Fruit fly (Drosophila melanogaster) whole organism, embryonic: Measurements from ENCODE around the gene CG17124.

ENCODE experiments used
- Aef1 ChIP-seq: fragments of 200-800 bp; sonication (Bioruptor generic); IDR thresholded peaks from 3 replicates; pipeline ENCODE4 v1.3.6; 2022; ENCODE audit warnings: missing biosample characterization, missing genetic modification characterization
- Asciz ChIP-seq: fragments of 200-800 bp; sonication (Bioruptor generic); optimal IDR thresholded peaks from 2 replicates; lab custom pipeline; 2017; ENCODE audit warnings: missing biosample characterization, mild to moderate bottlenecking, missing genetic modification characterization, missing genetic modification reagents
- Awh ChIP-seq: fragments of 200-800 bp; sonication (Bioruptor generic); IDR thresholded peaks from 2 replicates; pipeline ENCODE4, ENCODE4 v1.3.6; 2022; ENCODE audit warnings: missing biosample characterization, missing genetic modification characterization
- Bgb ChIP-seq: fragments of 200-800 bp; sonication (Bioruptor generic); IDR thresholded peaks from 2 replicates; pipeline ENCODE4 v1.3.6; 2022; ENCODE audit warnings: missing biosample characterization, missing genetic modification characterization; ENCODE audit not compliant: partially characterized antibody
- CG11093 ChIP-seq: fragments of 200-800 bp; sonication (Bioruptor generic); IDR thresholded peaks from 3 replicates; pipeline ENCODE4 v1.3.6; 2022; ENCODE audit warnings: missing biosample characterization, missing genetic modification characterization
- CG11560 ChIP-seq: fragments of 200-800 bp; sonication (Bioruptor generic); IDR thresholded peaks from 3 replicates; pipeline ENCODE4 v1.3.6; 2022; ENCODE audit warnings: missing biosample characterization, missing genetic modification characterization
- CG12155 ChIP-seq: fragments of 200-800 bp; sonication (Bioruptor generic); optimal IDR thresholded peaks from 3 replicates; lab custom pipeline; 2016; ENCODE audit warnings: missing biosample characterization, missing genetic modification characterization
- CG13296 ChIP-seq: fragments of 200-800 bp; sonication (Bioruptor generic); optimal IDR thresholded peaks from 3 replicates; lab custom pipeline; 2018; ENCODE audit warnings: missing biosample characterization, mild to moderate bottlenecking, missing genetic modification characterization
- CG14667 ChIP-seq: fragments of 200-800 bp; sonication (Bioruptor generic); IDR thresholded peaks from 2 replicates; pipeline ENCODE4 v1.3.6; 2022; ENCODE audit warnings: missing biosample characterization, missing genetic modification characterization
- CG15011 ChIP-seq: fragments of 200-800 bp; sonication (Bioruptor generic); optimal IDR thresholded peaks from 3 replicates; lab custom pipeline; 2018; ENCODE audit warnings: missing biosample characterization, mild to moderate bottlenecking, missing genetic modification characterization
- CG1603 ChIP-seq: fragments of 200-800 bp; sonication (Bioruptor generic); optimal IDR thresholded peaks from 2 replicates; lab custom pipeline; 2019; ENCODE audit warnings: missing biosample characterization, mild to moderate bottlenecking, missing genetic modification characterization, moderate library complexity
- CG17186 ChIP-seq: fragments of 200-800 bp; sonication (Bioruptor generic); optimal IDR thresholded peaks from 3 replicates; lab custom pipeline; 2017; ENCODE audit warnings: missing biosample characterization, missing genetic modification reagents, missing genetic modification characterization
- CG2120 ChIP-seq: fragments of 200-800 bp; sonication (Bioruptor generic); optimal IDR thresholded peaks from 3 replicates; lab custom pipeline; 2016; ENCODE audit warnings: missing biosample characterization, missing genetic modification characterization
- CG2129 ChIP-seq: fragments of 200-800 bp; sonication (Bioruptor generic); IDR thresholded peaks from 2 replicates; pipeline ENCODE4 v1.3.6; 2022; ENCODE audit warnings: missing biosample characterization, missing genetic modification characterization; ENCODE audit not compliant: partially characterized antibody
- CG2202 ChIP-seq: fragments of 200-800 bp; sonication (Bioruptor generic); optimal IDR thresholded peaks from 2 replicates; lab custom pipeline; 2018; ENCODE audit warnings: missing biosample characterization, mild to moderate bottlenecking, missing genetic modification characterization
- CG2889 ChIP-seq: fragments of 200-800 bp; sonication (Bioruptor generic); IDR thresholded peaks from 3 replicates; pipeline ENCODE4 v1.3.6; 2022; ENCODE audit warnings: missing biosample characterization, missing genetic modification characterization
- CG30020 ChIP-seq: fragments of 200-800 bp; optimal IDR thresholded peaks from 2 replicates; lab custom pipeline; 2019; ENCODE audit warnings: missing biosample characterization, mild to moderate bottlenecking, missing genetic modification characterization, moderate library complexity
- CG31224 ChIP-seq: fragments of 200-800 bp; sonication (Bioruptor generic); IDR thresholded peaks from 2 replicates; pipeline ENCODE4 v1.3.6; 2022; ENCODE audit warnings: missing biosample characterization, missing genetic modification characterization
- CG3847 ChIP-seq: fragments of 200-800 bp; sonication (Bioruptor generic); IDR thresholded peaks from 2 replicates; pipeline ENCODE4 v1.3.6; 2022; ENCODE audit warnings: missing biosample characterization, missing genetic modification characterization
- CG6791 ChIP-seq: fragments of 200-800 bp; sonication (Bioruptor generic); IDR thresholded peaks from 3 replicates; pipeline ENCODE4 v1.3.6; 2022; ENCODE audit warnings: missing biosample characterization, missing genetic modification characterization; ENCODE audit not compliant: partially characterized antibody
- CG7271 ChIP-seq: fragments of 200-800 bp; sonication (Bioruptor generic); optimal IDR thresholded peaks from 2 replicates; lab custom pipeline; 2018; ENCODE audit warnings: missing biosample characterization, mild to moderate bottlenecking, missing genetic modification characterization, moderate library complexity
- CG9876 ChIP-seq: fragments of 200-800 bp; sonication (Bioruptor generic); optimal IDR thresholded peaks from 2 replicates; lab custom pipeline; 2016; ENCODE audit warnings: missing biosample characterization, missing genetic modification characterization
- CTCF ChIP-seq: fragments of 200-800 bp; sonication (Bioruptor generic); optimal IDR thresholded peaks from 2 replicates; lab custom pipeline; 2017; ENCODE audit warnings: missing biosample characterization, mild to moderate bottlenecking, missing genetic modification characterization, moderate library complexity
- Deaf1 ChIP-seq: fragments of 200-800 bp; optimal IDR thresholded peaks from 3 replicates; lab custom pipeline; 2019; ENCODE audit warnings: missing biosample characterization, mild to moderate bottlenecking, missing genetic modification characterization, moderate library complexity
- Doc3 ChIP-seq: fragments of 200-800 bp; sonication (Bioruptor generic); IDR thresholded peaks from 3 replicates; pipeline ENCODE4 v1.3.6; 2022; ENCODE audit warnings: missing biosample characterization, missing genetic modification characterization; ENCODE audit not compliant: partially characterized antibody
- Dref ChIP-seq: fragments of 200-800 bp; sonication (Bioruptor generic); IDR thresholded peaks from 2 replicates; pipeline ENCODE4 v1.3.6; 2022; ENCODE audit warnings: missing biosample characterization, missing genetic modification characterization
- Fer3 ChIP-seq: fragments of 200-800 bp; sonication (Bioruptor generic); optimal IDR thresholded peaks from 2 replicates; lab custom pipeline; 2018; ENCODE audit warnings: missing biosample characterization, mild to moderate bottlenecking, missing genetic modification characterization, moderate library complexity
- HLH54F ChIP-seq: fragments of 200-800 bp; sonication (Bioruptor generic); optimal IDR thresholded peaks from 3 replicates; lab custom pipeline; 2016; ENCODE audit warnings: missing biosample characterization, missing genetic modification characterization
- Hmx ChIP-seq: fragments of 200-800 bp; sonication (Bioruptor generic); optimal IDR thresholded peaks from 2 replicates; lab custom pipeline; 2016; ENCODE audit warnings: missing biosample characterization, missing genetic modification characterization
- Kr ChIP-seq: fragments of 200-800 bp; sonication (Bioruptor generic); optimal IDR thresholded peaks from 2 replicates; lab custom pipeline; 2017; ENCODE audit warnings: missing biosample characterization, mild to moderate bottlenecking, missing genetic modification characterization
- MTF-1 ChIP-seq: fragments of 200-800 bp; sonication (Bioruptor generic); optimal IDR thresholded peaks from 2 replicates; lab custom pipeline; 2018; ENCODE audit warnings: missing biosample characterization, mild to moderate bottlenecking, missing genetic modification characterization, borderline replicate concordance
- PHDP ChIP-seq: fragments of 200-800 bp; sonication (Bioruptor generic); optimal IDR thresholded peaks from 3 replicates; lab custom pipeline; 2018; ENCODE audit warnings: missing biosample characterization, mild to moderate bottlenecking, missing genetic modification characterization, moderate library complexity
- Pdp1 ChIP-seq, 2 experiments: fragments of 200-800 bp; sonication (Bioruptor generic); optimal IDR thresholded peaks; 3 replicates each; lab custom pipeline; 2016; ENCODE audit warnings: missing biosample characterization in 2 of 2, missing genetic modification characterization in 2 of 2, mild to moderate bottlenecking in 1 of 2, moderate library complexity in 1 of 2
- al ChIP-seq: fragments of 200-800 bp; sonication (Bioruptor generic); IDR thresholded peaks from 2 replicates; pipeline ENCODE4 v1.3.6; 2022; ENCODE audit warnings: missing biosample characterization, missing genetic modification characterization
- ase ChIP-seq: fragments of 200-800 bp; sonication (Bioruptor generic); IDR thresholded peaks from 3 replicates; pipeline ENCODE4 v1.3.6; 2022; ENCODE audit warnings: missing biosample characterization, missing genetic modification characterization
- ato ChIP-seq: fragments of 200-800 bp; sonication (Bioruptor generic); IDR thresholded peaks from 2 replicates; pipeline ENCODE4 v1.3.6; 2022; ENCODE audit warnings: missing biosample characterization, missing genetic modification characterization; ENCODE audit not compliant: partially characterized antibody
- dan ChIP-seq: fragments of 200-800 bp; sonication (Bioruptor generic); IDR thresholded peaks from 2 replicates; pipeline ENCODE4 v1.3.6; 2022; ENCODE audit warnings: missing biosample characterization, missing genetic modification characterization
- disco-r ChIP-seq: fragments of 200-800 bp; sonication (Bioruptor generic); optimal IDR thresholded peaks from 2 replicates; lab custom pipeline; 2016; ENCODE audit warnings: missing biosample characterization, missing genetic modification characterization
- dmrt11E ChIP-seq: fragments of 200-800 bp; sonication (Bioruptor generic); optimal IDR thresholded peaks from 3 replicates; lab custom pipeline; 2018; ENCODE audit warnings: missing biosample characterization, mild to moderate bottlenecking, missing genetic modification characterization, moderate library complexity
- gem ChIP-seq: fragments of 200-800 bp; sonication (Bioruptor generic); optimal IDR thresholded peaks from 2 replicates; lab custom pipeline; 2019; ENCODE audit warnings: missing biosample characterization, mild to moderate bottlenecking, missing genetic modification characterization, moderate library complexity
- gfzf ChIP-seq: fragments of 200-800 bp; sonication (Bioruptor generic); optimal IDR thresholded peaks from 2 replicates; lab custom pipeline; 2016; ENCODE audit warnings: missing biosample characterization, mild to moderate bottlenecking, missing genetic modification characterization, moderate library complexity
- gt ChIP-seq: fragments of 200-800 bp; sonication (Bioruptor generic); IDR thresholded peaks from 2 replicates; pipeline ENCODE4 v1.3.6; 2022; ENCODE audit warnings: missing biosample characterization, missing genetic modification characterization
- inv ChIP-seq: fragments of 200-800 bp; sonication (Bioruptor generic); IDR thresholded peaks from 2 replicates; pipeline ENCODE4 v1.3.6; 2022; ENCODE audit warnings: missing biosample characterization, missing genetic modification characterization; ENCODE audit not compliant: partially characterized antibody
- mam ChIP-seq: fragments of 200-800 bp; sonication (Bioruptor generic); optimal IDR thresholded peaks from 3 replicates; lab custom pipeline; 2016; ENCODE audit warnings: missing biosample characterization, missing genetic modification characterization
- pnt ChIP-seq: fragments of 200-800 bp; sonication (Bioruptor generic); optimal IDR thresholded peaks from 3 replicates; lab custom pipeline; 2016; ENCODE audit warnings: missing biosample characterization, missing genetic modification characterization
- scrt ChIP-seq: fragments of 200-800 bp; sonication (Bioruptor generic); optimal IDR thresholded peaks from 2 replicates; lab custom pipeline; 2018; ENCODE audit warnings: missing biosample characterization, mild to moderate bottlenecking, missing genetic modification characterization, moderate library complexity
- sisA ChIP-seq: fragments of 200-800 bp; sonication (Bioruptor generic); IDR thresholded peaks from 2 replicates; pipeline ENCODE4 v1.3.6; 2022; ENCODE audit warnings: missing biosample characterization, missing genetic modification characterization
- ssp ChIP-seq: fragments of 200-800 bp; sonication (Bioruptor generic); IDR thresholded peaks from 2 replicates; pipeline ENCODE4 v1.3.6; 2022; ENCODE audit warnings: missing biosample characterization, missing genetic modification characterization
- sug ChIP-seq: fragments of 200-800 bp; optimal IDR thresholded peaks from 2 replicates; lab custom pipeline; 2019; ENCODE audit warnings: missing biosample characterization, mild to moderate bottlenecking, missing genetic modification characterization, moderate library complexity

The CG17124 gene

DNA sequence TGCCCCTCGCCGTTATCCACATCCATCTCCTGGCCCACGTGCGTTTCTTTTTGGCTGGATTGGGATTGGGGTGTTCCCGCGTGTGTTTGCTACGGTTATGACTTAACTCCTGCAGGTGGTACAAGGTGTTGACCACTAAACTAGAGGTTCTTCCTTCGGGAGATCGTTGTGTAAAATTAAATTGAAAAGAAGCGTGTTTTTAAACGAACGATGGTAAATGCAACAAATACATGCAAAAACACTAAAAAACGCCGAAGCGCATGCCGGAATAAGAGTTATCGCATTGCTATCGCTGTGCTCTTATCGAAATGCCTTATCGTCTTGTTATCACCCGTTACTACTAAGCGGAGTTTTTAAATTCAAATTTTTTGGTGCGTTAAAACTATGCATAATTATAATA, 13.6 kb upstream of the CG17124 start, which contains the start of gene CG6724 (continued):
- no peak for TF ChIP-seq al (GFP tag; lab: Robert Waterston, UW)
- TF ChIP-seq Kr (GFP tag; lab: Kevin White, UChicago): no peak
- no peak for TF ChIP-seq CG14667 (GFP tag; lab: Robert Waterston, UW)
- TF ChIP-seq ase (GFP tag; lab: Robert Waterston, UW): no peak
- no peak for TF ChIP-seq HLH54F (GFP tag; lab: Kevin White, UChicago)
- no peak for TF ChIP-seq Asciz (GFP tag; lab: Kevin White, UChicago)
- TF ChIP-seq CG3847: no peak
- TF ChIP-seq CG2202 (tag; lab: Kevin White, UChicago): no peak
- TF ChIP-seq CG11093 (GFP tag; lab: Robert Waterston, UW): no peak
- TF ChIP-seq CG11560: no peak
- TF ChIP-seq, all 482 proteins: peak for 61

DNA sequence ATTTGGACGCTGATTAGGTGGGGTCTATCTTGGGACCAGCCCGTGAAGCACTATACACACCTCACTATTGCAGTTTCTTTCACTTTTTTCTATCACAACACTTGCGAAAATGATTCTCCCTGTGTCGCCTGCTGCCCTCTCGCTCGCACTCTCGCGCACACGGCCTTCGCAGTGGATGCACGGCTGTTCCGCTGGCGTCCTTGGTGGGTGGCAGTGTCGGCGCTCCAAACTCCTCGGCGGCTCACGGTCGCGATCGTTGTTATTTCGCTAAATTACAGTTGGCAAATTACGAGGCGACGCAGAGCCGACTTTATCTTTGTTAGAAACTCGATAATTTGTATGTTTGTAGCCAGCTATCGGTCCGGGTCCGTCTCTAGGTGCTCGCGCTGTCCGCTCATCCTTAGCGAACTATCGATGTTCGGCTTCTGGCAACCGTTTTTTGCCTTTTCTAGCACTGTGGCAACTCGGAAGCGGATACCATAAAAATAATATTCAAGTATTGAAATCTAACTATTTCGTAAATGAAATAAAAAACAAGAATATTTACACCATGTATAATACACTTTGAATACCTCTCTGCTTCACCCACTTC, 11.6 kb upstream of the CG17124 start, which contains the start of gene Ubc2:
Ubc2 (minus strand) TSS at position 410 of the 592 bp plus-strand sequence.
- TF ChIP-seq Doc3 (peak; percentile 72), Aef1 (GFP tag; lab: Robert Waterston, UW) (no peak), CG2129 (GFP tag; lab: Robert Waterston, UW) (peak; percentile 34; the same call in 1 of the 2 replicates), dan (GFP tag; lab: Robert Waterston, UW) (no peak), gt (GFP tag; lab: Robert Waterston, UW) (no peak), Pdp1 (GFP tag; optimal IDR thresholded peaks at IDR 0.05; lab: Kevin White, UChicago) (peak in 1 of 2 experiments; percentile 41), ato (GFP tag; lab: Robert Waterston, UW) (peak; percentile 77), dmrt11E (tag; lab: Kevin White, UChicago) (no peak), scrt (no peak), disco-r (GFP tag; lab: Kevin White, UChicago) (no peak), CG2889 (GFP tag; lab: Robert Waterston, UW) (no peak), Bgb (GFP tag; lab: Robert Waterston, UW) (peak; percentile 89), Fer3 (no peak), pnt (GFP tag; lab: Kevin White, UChicago) (no peak), CG7271 (tag; lab: Kevin White, UChicago) (no peak), CG30020 (peak; percentile 35), Deaf1 (tag; lab: Kevin White, UChicago) (no peak), gem (no peak), CG9876 (no peak), CG2120 (GFP tag; lab: Kevin White, UChicago) (peak; percentile 66), CG13296 (no peak), gfzf (GFP tag; lab: Kevin White, UChicago) (peak; percentile 46), Hmx (GFP tag; lab: Kevin White, UChicago) (no peak), CG12155 (GFP tag; lab: Kevin White, UChicago) (peak; percentile 15), MTF-1 (no peak), ssp (GFP tag; lab: Robert Waterston, UW) (no peak), mam (peak; percentile 43), inv (GFP tag; lab: Robert Waterston, UW) (peak; percentile 65; the same call in 1 of the 2 replicates), Awh (GFP tag; lab: Robert Waterston, UW) (no peak), sug (tag; lab: Kevin White, UChicago) (no peak), Dref (peak; percentile 94), CG17186 (GFP tag; lab: Kevin White, UChicago) (peak; percentile 78), CG31224 (GFP tag; lab: Robert Waterston, UW) (no peak), CG1603 (tag; lab: Kevin White, UChicago) (peak; percentile 69), CG15011 (GFP tag; lab: Kevin White, UChicago) (no peak), CTCF (GFP tag; lab: Kevin White, UChicago) (no peak), sisA (no peak), PHDP (tag; lab: Kevin White, UChicago) (peak; percentile 29), CG6791 (peak; percentile 85)
